Fruit fly (Drosophila melanogaster) whole organism, embryonic: Measurements from ENCODE around the gene aln.

Experiments used
- Awh ChIP-seq: fragments of 200-800 bp; sonication (Bioruptor generic); IDR thresholded peaks from 2 replicates; pipeline ENCODE4, ENCODE4 v1.3.6; 2022; ENCODE audit warnings: missing biosample characterization, missing genetic modification characterization
- CG10979 ChIP-seq: fragments of 200-800 bp; sonication (Bioruptor generic); optimal IDR thresholded peaks from 2 replicates; lab custom pipeline; 2018; ENCODE audit warnings: missing biosample characterization, mild to moderate bottlenecking, missing genetic modification characterization, moderate library complexity
- CG11247 ChIP-seq: fragments of 200-800 bp; sonication (Bioruptor generic); IDR thresholded peaks from 2 replicates; pipeline ENCODE4 v1.3.6; 2022; ENCODE audit warnings: missing biosample characterization, missing genetic modification characterization
- CG12155 ChIP-seq: fragments of 200-800 bp; sonication (Bioruptor generic); optimal IDR thresholded peaks from 3 replicates; lab custom pipeline; 2016; ENCODE audit warnings: missing biosample characterization, missing genetic modification characterization
- CG13424 ChIP-seq: fragments of 200-800 bp; sonication (Bioruptor generic); optimal IDR thresholded peaks from 2 replicates; lab custom pipeline; 2019; ENCODE audit warnings: missing biosample characterization, mild to moderate bottlenecking, missing genetic modification characterization, moderate library complexity
- CG15269 ChIP-seq: fragments of 200-800 bp; sonication (Bioruptor generic); optimal IDR thresholded peaks from 2 replicates; lab custom pipeline; 2018; ENCODE audit warnings: missing biosample characterization, mild to moderate bottlenecking, missing genetic modification characterization, moderate library complexity
- CG17612 ChIP-seq: fragments of 200-800 bp; sonication (Bioruptor generic); IDR thresholded peaks from 2 replicates; pipeline ENCODE4 v1.3.6; 2022; ENCODE audit warnings: missing biosample characterization, missing genetic modification characterization
- CG18764 ChIP-seq: fragments of 200-800 bp; sonication (Bioruptor generic); optimal IDR thresholded peaks from 3 replicates; lab custom pipeline; 2016; ENCODE audit warnings: missing biosample characterization, missing genetic modification characterization
- CG2199 ChIP-seq: fragments of 200-800 bp; sonication (Bioruptor generic); IDR thresholded peaks from 3 replicates; pipeline ENCODE4 v1.3.6; 2022; ENCODE audit warnings: missing biosample characterization, missing genetic modification characterization
- CG2678 ChIP-seq: fragments of 200-800 bp; sonication (Bioruptor generic); optimal IDR thresholded peaks from 3 replicates; lab custom pipeline; 2019; ENCODE audit warnings: missing biosample characterization, mild to moderate bottlenecking, missing genetic modification characterization, moderate library complexity
- CG31441 ChIP-seq: fragments of 200-800 bp; sonication (Bioruptor generic); IDR thresholded peaks from 2 replicates; pipeline ENCODE4 v1.3.6; 2022; ENCODE audit warnings: missing biosample characterization, missing genetic modification characterization
- CG4707 ChIP-seq: fragments of 200-800 bp; sonication (Bioruptor generic); optimal IDR thresholded peaks from 2 replicates; lab custom pipeline; 2018; ENCODE audit warnings: missing biosample characterization, mild to moderate bottlenecking, missing genetic modification characterization, moderate library complexity
- CG7372 ChIP-seq: fragments of 200-800 bp; sonication (Bioruptor generic); IDR thresholded peaks from 2 replicates; pipeline ENCODE4 v1.3.6; 2022; ENCODE audit warnings: missing biosample characterization, missing genetic modification characterization
- CG8359 ChIP-seq: fragments of 200-800 bp; sonication (Bioruptor generic); optimal IDR thresholded peaks from 2 replicates; lab custom pipeline; 2017; ENCODE audit warnings: missing biosample characterization, mild to moderate bottlenecking, missing genetic modification characterization, borderline replicate concordance
- CG9876 ChIP-seq: fragments of 200-800 bp; sonication (Bioruptor generic); optimal IDR thresholded peaks from 2 replicates; lab custom pipeline; 2016; ENCODE audit warnings: missing biosample characterization, missing genetic modification characterization
- Drgx ChIP-seq: fragments of 200-800 bp; sonication (Bioruptor generic); IDR thresholded peaks from 2 replicates; pipeline ENCODE4 v1.3.6; 2022; ENCODE audit warnings: missing biosample characterization, missing genetic modification characterization
- E2f1 ChIP-seq: fragments of 200-800 bp; sonication (Bioruptor generic); IDR thresholded peaks from 2 replicates; pipeline ENCODE4 v1.3.6; 2022; ENCODE audit warnings: missing biosample characterization, missing genetic modification characterization
- Ets97D ChIP-seq: fragments of 200-800 bp; sonication (Bioruptor generic); optimal IDR thresholded peaks from 3 replicates; lab custom pipeline; 2016; ENCODE audit warnings: missing biosample characterization, missing genetic modification characterization
- Fer2 ChIP-seq: fragments of 200-800 bp; sonication (Bioruptor generic); optimal IDR thresholded peaks from 2 replicates; lab custom pipeline; 2018; ENCODE audit warnings: missing biosample characterization, mild to moderate bottlenecking, missing genetic modification characterization, moderate library complexity
- Mad ChIP-seq: fragments of 200-800 bp; sonication (Bioruptor generic); optimal IDR thresholded peaks from 2 replicates; lab custom pipeline; 2016; ENCODE audit warnings: missing biosample characterization, missing genetic modification characterization
- Max ChIP-seq: fragments of 200-800 bp; sonication (Bioruptor generic); optimal IDR thresholded peaks from 2 replicates; lab custom pipeline; 2016; ENCODE audit warnings: missing biosample characterization, mild to moderate bottlenecking, missing genetic modification characterization
- Mrtf ChIP-seq: fragments of 200-800 bp; sonication (Bioruptor generic); IDR thresholded peaks from 3 replicates; pipeline ENCODE4 v1.3.6; 2022; ENCODE audit warnings: missing biosample characterization, missing genetic modification characterization
- NFAT ChIP-seq: fragments of 200-800 bp; sonication (Bioruptor generic); IDR thresholded peaks from 2 replicates; pipeline ENCODE4 v1.3.6; 2022; ENCODE audit warnings: missing biosample characterization, missing genetic modification characterization
- Nf-YB ChIP-seq: fragments of 200-800 bp; sonication (Bioruptor generic); optimal IDR thresholded peaks from 3 replicates; lab custom pipeline; 2019; ENCODE audit warnings: missing biosample characterization, mild to moderate bottlenecking, missing genetic modification characterization, moderate library complexity
- Optix ChIP-seq: fragments of 200-800 bp; sonication (Bioruptor generic); IDR thresholded peaks from 3 replicates; pipeline ENCODE4 v1.3.6; 2022; ENCODE audit warnings: missing biosample characterization, missing genetic modification characterization
- Rx ChIP-seq: fragments of 200-800 bp; sonication (Bioruptor generic); IDR thresholded peaks from 2 replicates; pipeline ENCODE4 v1.3.6; 2022; ENCODE audit warnings: missing biosample characterization, missing genetic modification characterization
- Six4 ChIP-seq: fragments of 200-800 bp; sonication (Bioruptor generic); optimal IDR thresholded peaks from 2 replicates; lab custom pipeline; 2016; ENCODE audit warnings: missing biosample characterization, missing genetic modification characterization
- Trl ChIP-seq, 3 experiments: fragments of >200 bp in 2 of 3; fragments of 200-800 bp in 1 of 3; sonication (Bioruptor generic) in 1 of 3; optimal IDR thresholded peaks; 2 replicates in 1 of 3; 3 replicates in 2 of 3; lab custom pipeline; 2016 to 2017; ENCODE audit warnings: missing biosample characterization in 1 of 3, missing genetic modification characterization in 1 of 3
- Xrp1 ChIP-seq: fragments of 200-800 bp; sonication (Bioruptor generic); IDR thresholded peaks from 2 replicates; pipeline ENCODE4 v1.3.6; 2022; ENCODE audit warnings: missing biosample characterization, missing genetic modification characterization
- aop ChIP-seq: fragments of 200-800 bp; sonication (Bioruptor generic); IDR thresholded peaks from 2 replicates; pipeline ENCODE4 v1.3.6; 2022; ENCODE audit warnings: missing biosample characterization, missing genetic modification characterization
- bsh ChIP-seq, 2 experiments: fragments of 200-800 bp; sonication (Bioruptor generic); optimal IDR thresholded peaks; 2 replicates each; lab custom pipeline; 2017 to 2018; ENCODE audit warnings: mild to moderate bottlenecking in 2 of 2, missing biosample characterization in 2 of 2, missing genetic modification characterization in 2 of 2, moderate library complexity in 1 of 2
- chif ChIP-seq, 2 experiments: fragments of 200-800 bp; sonication (Bioruptor generic); optimal IDR thresholded peaks; 3 replicates each; lab custom pipeline; 2016; ENCODE audit warnings: missing biosample characterization in 2 of 2, missing genetic modification characterization in 2 of 2
- crol ChIP-seq: fragments of 200-800 bp; sonication (Bioruptor generic); IDR thresholded peaks from 2 replicates; pipeline ENCODE4 v1.3.6; 2022; ENCODE audit warnings: missing biosample characterization, missing genetic modification characterization
- dan ChIP-seq: fragments of 200-800 bp; sonication (Bioruptor generic); IDR thresholded peaks from 2 replicates; pipeline ENCODE4 v1.3.6; 2022; ENCODE audit warnings: missing biosample characterization, missing genetic modification characterization
- dati ChIP-seq: fragments of 200-800 bp; sonication (Bioruptor generic); IDR thresholded peaks from 2 replicates; pipeline ENCODE4 v1.3.6; 2022; ENCODE audit warnings: missing biosample characterization, missing genetic modification characterization
- dmrt99B ChIP-seq: fragments of 200-800 bp; sonication (Bioruptor generic); optimal IDR thresholded peaks from 2 replicates; lab custom pipeline; 2018; ENCODE audit warnings: missing biosample characterization, mild to moderate bottlenecking, missing genetic modification characterization, moderate library complexity
- ftz-f1 ChIP-seq: fragments of 200-800 bp; sonication (Bioruptor generic); optimal IDR thresholded peaks from 2 replicates; lab custom pipeline; 2016; ENCODE audit warnings: missing biosample characterization, missing genetic modification characterization
- gcm ChIP-seq: fragments of 200-800 bp; sonication (Bioruptor generic); optimal IDR thresholded peaks from 2 replicates; lab custom pipeline; 2019; ENCODE audit warnings: missing biosample characterization, mild to moderate bottlenecking, missing genetic modification characterization, moderate library complexity
- grn ChIP-seq: fragments of 200-800 bp; sonication (Bioruptor generic); optimal IDR thresholded peaks from 3 replicates; lab custom pipeline; 2017; ENCODE audit warnings: missing biosample characterization, missing genetic modification characterization
- her ChIP-seq: fragments of 200-800 bp; sonication (Bioruptor generic); optimal IDR thresholded peaks from 2 replicates; lab custom pipeline; 2016; ENCODE audit warnings: missing biosample characterization, missing genetic modification characterization
- jumu ChIP-seq: fragments of 200-800 bp; sonication (Bioruptor generic); optimal IDR thresholded peaks from 3 replicates; lab custom pipeline; 2016; ENCODE audit warnings: missing biosample characterization, missing genetic modification characterization
- klu ChIP-seq: fragments of 200-800 bp; sonication (Bioruptor generic); IDR thresholded peaks from 2 replicates; pipeline ENCODE4 v1.3.6; 2022; ENCODE audit warnings: missing biosample characterization, missing genetic modification characterization
- lab ChIP-seq: fragments of 200-800 bp; sonication (Bioruptor generic); optimal IDR thresholded peaks from 3 replicates; lab custom pipeline; 2017; ENCODE audit warnings: missing biosample characterization, missing genetic modification characterization, mild to moderate bottlenecking, moderate library complexity, missing genetic modification reagents
- lilli ChIP-seq: fragments of 200-800 bp; sonication (Bioruptor generic); optimal IDR thresholded peaks from 3 replicates; lab custom pipeline; 2016; ENCODE audit warnings: missing biosample characterization, missing genetic modification characterization
- org-1 ChIP-seq: fragments of 200-800 bp; sonication (Bioruptor generic); optimal IDR thresholded peaks from 2 replicates; lab custom pipeline; 2017; ENCODE audit warnings: missing biosample characterization, missing genetic modification characterization
- ranshi ChIP-seq: fragments of 200-800 bp; sonication (Bioruptor generic); IDR thresholded peaks from 2 replicates; pipeline ENCODE4 v1.3.6; 2022; ENCODE audit warnings: missing biosample characterization, missing genetic modification characterization
- sd ChIP-seq: fragments of 200-800 bp; sonication (Bioruptor generic); optimal IDR thresholded peaks from 3 replicates; lab custom pipeline; 2018; ENCODE audit warnings: missing biosample characterization, mild to moderate bottlenecking, missing genetic modification characterization, moderate library complexity
- sob ChIP-seq: fragments of 200-800 bp; sonication (Bioruptor generic); IDR thresholded peaks from 2 replicates; pipeline ENCODE4 v1.3.6; 2022; ENCODE audit warnings: missing biosample characterization, missing genetic modification characterization
- stc ChIP-seq: fragments of 200-800 bp; sonication (Bioruptor generic); IDR thresholded peaks from 2 replicates; pipeline ENCODE4 v1.3.6; 2022; ENCODE audit warnings: missing biosample characterization, missing genetic modification characterization
- zfh1 ChIP-seq: fragments of 200-800 bp; sonication (Bioruptor generic); IDR thresholded peaks from 3 replicates; pipeline ENCODE4 v1.3.6; 2022; ENCODE audit warnings: missing biosample characterization, missing genetic modification characterization

aln gene

DNA sequence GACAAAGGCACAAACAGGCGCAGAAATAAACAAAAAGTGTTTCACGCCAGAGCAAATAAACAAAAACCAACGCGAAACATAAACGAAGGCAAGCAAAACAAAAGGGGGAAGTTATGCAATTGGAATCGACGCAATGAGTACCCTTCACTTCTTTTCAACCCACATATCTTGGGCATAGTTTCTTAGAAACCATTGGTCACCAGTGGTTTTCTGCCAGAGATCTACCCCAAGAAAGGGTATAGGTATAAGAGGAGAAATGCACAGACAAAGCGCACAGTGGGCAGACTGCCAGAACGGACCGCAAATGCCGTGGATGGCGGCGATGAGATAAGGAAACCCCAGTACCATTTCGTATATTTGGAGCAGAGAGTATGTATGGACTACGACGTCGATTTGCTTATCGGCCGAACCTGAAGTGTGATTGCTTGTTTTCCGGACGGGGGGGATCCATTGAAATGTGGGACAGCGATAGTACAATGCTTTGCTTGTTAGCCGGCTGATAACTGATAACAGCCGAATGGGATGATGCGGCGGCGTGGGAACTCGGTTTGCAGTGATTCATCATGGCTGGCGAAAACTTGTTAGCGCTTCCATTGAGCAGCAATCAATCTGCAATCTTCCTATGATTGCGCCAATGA is 37.2 kb downstream of the aln start (continued):
- TF ChIP-seq stc (GFP tag; lab: Robert Waterston, UW) (no peak), CG2199 (GFP tag; lab: Robert Waterston, UW) (peak; percentile 61; the same call in 1 of the 3 replicates), Fer2 (tag; lab: Kevin White, UChicago) (no peak), CG7372 (no peak), lilli (GFP tag; lab: Kevin White, UChicago) (peak; percentile 37), Rx (GFP tag; lab: Robert Waterston, UW) (peak; percentile 30; the same call in 1 of the 2 replicates), sob (GFP tag; lab: Robert Waterston, UW) (peak; percentile 73), Mad (no peak), org-1 (GFP tag; lab: Kevin White, UChicago) (peak; percentile 30), jumu (GFP tag; lab: Kevin White, UChicago) (no peak), CG12155 (GFP tag; lab: Kevin White, UChicago) (peak; percentile 12), CG31441 (0 out of 2 replicates have a peak, but pooled peaks have one; percentile 41), ranshi (GFP tag; lab: Robert Waterston, UW) (peak; percentile 59), her (GFP tag; lab: Kevin White, UChicago) (peak; percentile 7), Max (GFP tag; lab: Kevin White, UChicago) (no peak), chif (GFP tag; optimal IDR thresholded peaks at IDR 0.05; lab: Kevin White, UChicago) (no peak), zfh1 (peak; percentile 56; the same call in 2 of the 3 replicates), dati (GFP tag; lab: Robert Waterston, UW) (0 out of 2 replicates have a peak, but pooled peaks have one; percentile 22), CG10979 (no peak), CG8359 (GFP tag; lab: Kevin White, UChicago) (no peak), klu (no peak), Nf-YB (GFP tag; lab: Kevin White, UChicago) (no peak), Six4 (no peak), CG11247 (0 out of 2 replicates have a peak, but pooled peaks have one; percentile 34), sd (tag; lab: Kevin White, UChicago) (peak; percentile 78), Trl (optimal IDR thresholded peaks at IDR 0.05; lab: Kevin White, UChicago) (no peak), Trl (GFP tag; optimal IDR thresholded peaks at IDR 0.05; lab: Kevin White, UChicago) (no peak), bsh (GFP tag; optimal IDR thresholded peaks at IDR 0.05; lab: Kevin White, UChicago) (peak in 1 of 2 experiments; percentile 23), ftz-f1 (GFP tag; lab: Kevin White, UChicago) (no peak), CG17612 (no peak), CG4707 (GFP tag; lab: Kevin White, UChicago) (no peak), Xrp1 (GFP tag; lab: Robert Waterston, UW) (peak; percentile 61), Ets97D (no peak), crol (peak; percentile 80), dmrt99B (tag; lab: Kevin White, UChicago) (peak; percentile 49), E2f1 (GFP tag; lab: Robert Waterston, UW) (peak; percentile 66), Awh (GFP tag; lab: Robert Waterston, UW) (no peak), Mrtf (GFP tag; lab: Robert Waterston, UW) (peak; percentile 46; the same call in 1 of the 3 replicates), lab (GFP tag; lab: Kevin White, UChicago) (peak; percentile 28), CG18764 (GFP tag; lab: Kevin White, UChicago) (no peak), aop (peak; percentile 26; the same call in 1 of the 2 replicates), CG9876 (GFP tag; lab: Kevin White, UChicago) (no peak), CG2678 (tag; lab: Kevin White, UChicago) (peak; percentile 38), NFAT (GFP tag; lab: Robert Waterston, UW) (peak; percentile 38; the same call in 1 of the 2 replicates), grn (peak; percentile 93), dan (no peak), Optix (GFP tag; lab: Robert Waterston, UW) (no peak), Drgx (GFP tag; lab: Robert Waterston, UW) (peak; percentile 69), gcm (GFP tag; lab: Kevin White, UChicago) (peak; percentile 7), CG13424 (tag; lab: Kevin White, UChicago) (peak; percentile 4), CG15269 (peak; percentile 27)
